Worm (Caenorhabditis elegans): ENCODE data around the gene ZK632.9.
A peak's percentile ranks its signal among the peaks of the same experiment; 100 is the strongest.

ZK632.9 gene

DNA sequence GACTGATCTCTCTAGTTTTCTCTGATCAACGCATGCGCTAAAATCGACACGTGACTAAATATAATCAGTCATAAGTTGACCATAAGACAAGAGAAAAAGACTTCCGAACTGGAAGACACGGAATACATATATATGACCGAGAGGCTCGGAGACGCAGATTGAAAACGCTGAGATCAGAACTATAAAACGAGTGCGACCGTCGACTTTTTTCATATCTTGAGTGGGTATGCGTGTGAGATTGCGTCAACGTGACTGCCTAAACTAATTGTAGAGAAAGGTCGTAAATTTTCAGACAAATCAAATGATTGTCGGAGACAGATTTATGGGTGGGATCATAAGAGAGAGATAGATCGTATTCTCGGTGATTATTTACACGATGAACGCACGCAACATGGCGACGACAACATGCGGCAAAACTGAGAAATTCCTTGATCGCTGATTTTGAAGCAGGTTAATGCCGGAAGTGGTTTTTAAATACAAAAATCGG lies 17.6 kb downstream of the ZK632.9 start (continued):
- TF ChIP-seq dpff-1 (tag; optimal IDR thresholded peaks at IDR 0.05) = no peak
- TF ChIP-seq ztf-18 (tag; optimal IDR thresholded peaks at IDR 0.05) = no peak
- no peak for TF ChIP-seq fkh-3 (tag; optimal IDR thresholded peaks at IDR 0.05)

DNA sequence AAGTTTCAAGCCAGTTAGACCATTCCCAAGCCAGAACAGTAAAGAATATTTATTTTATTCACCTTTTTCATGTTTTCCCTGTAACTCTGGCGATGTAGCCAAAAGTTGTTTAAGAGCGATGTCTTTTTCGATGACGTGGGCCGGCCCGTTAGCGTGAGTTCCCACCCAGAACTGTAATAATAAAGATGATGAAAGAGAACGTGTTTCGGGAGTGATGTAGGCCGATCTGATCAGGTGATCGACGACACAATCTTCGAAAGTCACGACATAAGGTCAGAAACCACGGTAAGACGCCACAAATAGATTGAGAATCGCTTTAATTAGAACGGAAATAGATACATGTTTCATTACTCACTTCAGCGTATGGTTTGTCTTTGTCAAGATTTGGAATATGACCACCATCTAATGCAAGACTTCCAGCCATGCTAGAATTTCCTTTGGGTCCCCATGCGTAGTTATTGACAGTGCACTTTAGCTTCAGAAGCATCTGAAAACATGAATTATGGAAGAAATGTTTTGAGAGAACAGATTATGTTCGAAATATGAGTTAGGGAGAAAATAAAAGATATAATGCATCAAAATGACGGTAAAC lies 18.2 kb downstream of the ZK632.9 start, which contains the start of gene ZK632.4:
Gene ZK632.4, minus strand, starts transcription at position 487 of the 592 bp plus-strand sequence.
- no peak for TF ChIP-seq ztf-25 (GFP tag; IDR thresholded peaks at IDR 0.05)
- no peak for TF ChIP-seq akir-1 (GFP tag; optimal IDR thresholded peaks at IDR 0.05)
- no peak for TF ChIP-seq cebp-1 (GFP tag; IDR thresholded peaks at IDR 0.05)
- TF ChIP-seq cebp-1 (tag; optimal IDR thresholded peaks at IDR 0.05) = peak; percentile 41
- no peak for TF ChIP-seq nhr-120 (GFP tag; IDR thresholded peaks at IDR 0.05)

DNA sequence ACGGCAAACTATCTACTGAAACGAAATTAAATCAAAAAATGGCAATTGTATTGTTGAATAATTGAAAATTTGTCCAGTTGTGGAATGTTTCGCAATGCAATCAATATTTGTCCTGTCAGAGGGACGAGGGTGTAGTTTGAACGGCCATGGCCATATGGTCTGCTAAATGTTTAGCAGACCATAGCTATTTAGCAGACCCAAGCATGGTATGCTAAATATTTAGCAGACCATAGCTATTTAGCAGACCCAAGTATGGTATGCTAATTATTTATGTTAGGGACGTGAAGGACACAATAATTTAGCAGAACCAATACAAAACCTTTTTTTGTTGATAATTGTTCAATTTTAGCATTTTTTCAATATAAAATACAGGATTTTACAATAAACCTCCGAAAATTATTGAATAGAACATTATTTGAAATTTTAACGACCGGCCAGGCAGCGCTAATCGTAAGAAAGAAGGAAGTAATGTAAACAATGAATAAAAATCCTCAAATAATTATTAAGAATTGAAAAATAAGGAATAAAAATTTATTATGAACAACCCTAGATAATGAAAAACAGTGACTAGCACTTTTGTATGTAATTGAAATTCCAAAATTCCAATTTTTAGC lies 20.1 kb downstream of the ZK632.9 start, which contains the start of gene riok-3:
Gene riok-3, minus strand, starts transcription at position 15 of the 614 bp plus-strand sequence.
- TF ChIP-seq F57A8.1 (GFP tag; optimal IDR thresholded peaks at IDR 0.05) (no peak), pbrm-1 (GFP tag; IDR thresholded peaks at IDR 0.05) (peak; percentile 49; the same call in 1 of the 2 replicates), zim-3 (tag; optimal IDR thresholded peaks at IDR 0.05) (peak; percentile 67), F57C9.4 (tag; optimal IDR thresholded peaks at IDR 0.05) (peak; percentile 41), ceh-58 (GFP tag; IDR thresholded peaks at IDR 0.05) (no peak), tlf-1 (GFP tag; optimal IDR thresholded peaks at IDR 0.05) (peak; percentile 1), mcd-1 (GFP tag; IDR thresholded peaks at IDR 0.05) (peak; percentile 33; the same call in 1 of the 2 replicates), tbx-9 (tag; optimal IDR thresholded peaks at IDR 0.05; ENCODE audit: borderline replicate concordance) (no peak), hlh-26 (GFP tag; conservative IDR thresholded peaks at IDR 0.05) (no peak), attf-3 (GFP tag; conservative IDR thresholded peaks at IDR 0.05) (0 out of 2 replicates have a peak, but pooled peaks have one; percentile 7), C06A6.2 (GFP tag; conservative IDR thresholded peaks at IDR 0.05) (0 out of 2 replicates have a peak, but pooled peaks have one; percentile 18), akir-1 (GFP tag; optimal IDR thresholded peaks at IDR 0.05) (no peak), dox-1 (GFP tag; IDR thresholded peaks at IDR 0.05) (peak; percentile 33; the same call in 1 of the 2 replicates), Y53G8AR.9 (GFP tag; conservative IDR thresholded peaks at IDR 0.05) (peak; percentile 75), attf-5 (GFP tag; optimal IDR thresholded peaks at IDR 0.05) (no peak), let-607 (tag; optimal IDR thresholded peaks at IDR 0.05) (peak in 1 of 2 experiments; percentile 2), ekl-4 (GFP tag; IDR thresholded peaks at IDR 0.05) (peak; percentile 50), madf-6 (GFP tag; IDR thresholded peaks at IDR 0.05) (no peak; the same call in 1 of the 2 replicates), tbp1 (GFP tag; optimal IDR thresholded peaks at IDR 0.05) (peak; percentile 15), K11D2.4 (GFP tag; IDR thresholded peaks at IDR 0.05) (peak; percentile 38; the same call in 1 of the 2 replicates), Y95B8A.8 (GFP tag; IDR thresholded peaks at IDR 0.05) (peak; percentile 40; the same call in 1 of the 2 replicates), repo-1 (tag; optimal IDR thresholded peaks at IDR 0.05) (peak; percentile 77), pha-4 (tag; optimal IDR thresholded peaks at IDR 0.05) (no peak), dpff-1 (tag; optimal IDR thresholded peaks at IDR 0.05) (peak; percentile 36), somi-1 (GFP tag; optimal IDR thresholded peaks at IDR 0.05) (peak; percentile 44), T07F8.4 (tag; optimal IDR thresholded peaks at IDR 0.05) (no peak), ZK185.1 (tag; optimal IDR thresholded peaks at IDR 0.05; ENCODE audit: poor library complexity, severe bottlenecking) (peak; percentile 40), F23B12.7 (tag; optimal IDR thresholded peaks at IDR 0.05; ENCODE audit: insufficient read depth) (peak; percentile 21), rcor-1 (GFP tag; IDR thresholded peaks at IDR 0.05) (no peak), ztf-3 (GFP tag; optimal IDR thresholded peaks at IDR 0.05) (peak; percentile 19), sea-2 (GFP tag; IDR thresholded peaks at IDR 0.05) (no peak), Y79H2A.3 (GFP tag; conservative IDR thresholded peaks at IDR 0.05) (0 out of 2 replicates have a peak, but pooled peaks have one; percentile 68), ztf-26 (tag; optimal IDR thresholded peaks at IDR 0.05) (peak; percentile 36), lin-26 (GFP tag; IDR thresholded peaks at IDR 0.05) (0 out of 2 replicates have a peak, but pooled peaks have one; percentile 25), hrde-1 (tag; optimal IDR thresholded peaks at IDR 0.05; ENCODE audit: borderline replicate concordance) (no peak), rec-8 (tag; optimal IDR thresholded peaks at IDR 0.05) (no peak)

Data from whole organism, young adult.